Worm (Caenorhabditis elegans) whole organism, L4 larva: ENCODE data around the gene K11D12.14.
A peak's percentile ranks its signal among the peaks of the same experiment; 100 is the strongest.
"Not testable (repeated sequence)": the region's sequence is repeated elsewhere in the genome, so short reads cannot be mapped to it uniquely, and the experiment has no call there.

Source experiments
- dmd-9 ChIP-seq: fragments of 200-800 bp; sonication (Bioruptor generic); IDR thresholded peaks from 2 replicates; pipeline ENCODE4 v1.3.6; 2022; ENCODE audit warnings: missing genetic modification reagents, missing genetic modification characterization, missing compliant biosample characterization
- lsy-2 ChIP-seq, 2 experiments: fragments of 150-350 bp in 1 of 2; sonication (generic microtip) in 1 of 2; optimal IDR thresholded peaks; 2 replicates each; lab custom pipeline; 2014 to 2017; ENCODE audit warnings: missing biosample characterization in 2 of 2, missing genetic modification characterization in 2 of 2
- nhr-42 ChIP-seq: fragments of 200-800 bp; sonication (Bioruptor generic); IDR thresholded peaks from 2 replicates; pipeline ENCODE4 v1.3.6; 2022; ENCODE audit warnings: missing genetic modification characterization, missing compliant biosample characterization
- pqm-1 ChIP-seq: sonication (generic microtip); optimal IDR thresholded peaks from 2 replicates; lab custom pipeline; 2017; ENCODE audit warnings: missing biosample characterization, missing genetic modification characterization
- zfp-3 ChIP-seq: fragments of 200-800 bp; sonication (Bioruptor generic); conservative IDR thresholded peaks from 2 replicates; pipeline ENCODE4 v1.3.6; 2022; ENCODE audit warnings: missing genetic modification reagents, missing genetic modification characterization, missing compliant biosample characterization

ce11 chrV:5047230-5047629 lies 2.2 kb upstream of the K11D12.14 start:
- TF ChIP-seq dmd-9 (GFP tag; lab: Robert Waterston, UW) (0 out of 2 replicates have a peak, but pooled peaks have one; percentile 64), zfp-3 (peak; percentile 82), nhr-42 (GFP tag; lab: Robert Waterston, UW) (peak; percentile 93)
- TF ChIP-seq pqm-1; lsy-2 (tag; optimal IDR thresholded peaks at IDR 0.05; lab: Kevin White, UChicago): not testable (repeated sequence)
